Fruit fly (Drosophila melanogaster): ENCODE data around the gene Efa6.

dm6 chr3R:22557100-22557741, 30.3 kb upstream of the Efa6 start:
- no peak for TF ChIP-seq CG12155 (GFP tag; optimal IDR thresholded peaks at IDR 0.05)
- TF ChIP-seq odd (GFP tag; optimal IDR thresholded peaks at IDR 0.05), result no peak
- no peak for TF ChIP-seq CG8388 (GFP tag; optimal IDR thresholded peaks at IDR 0.05)
- TF ChIP-seq Elba2 (GFP tag; optimal IDR thresholded peaks at IDR 0.05), result no peak
- TF ChIP-seq CG3281 (GFP tag; optimal IDR thresholded peaks at IDR 0.05), result no peak
- TF ChIP-seq ttk (GFP tag; IDR thresholded peaks at IDR 0.05), result no peak
